Fruit fly (Drosophila melanogaster) whole organism: ENCODE measurements around the gene kst.

ENCODE experiments used
- CG8478 ChIP-seq: fragments of >200 bp; optimal IDR thresholded peaks from 2 replicates; lab custom pipeline; 2018; ENCODE audit warnings: inconsistent platforms
- Dll ChIP-seq: fragments of >200 bp; optimal IDR thresholded peaks from 2 replicates; lab custom pipeline; 2017
- EcR ChIP-seq, 2 experiments: fragments of >200 bp; optimal IDR thresholded peaks; 2 replicates each; lab custom pipeline; 2017; ENCODE audit warnings: missing biosample characterization in 2 of 2, missing genetic modification characterization in 2 of 2, missing genetic modification reagents in 2 of 2
- pan ChIP-seq: fragments of >200 bp; optimal IDR thresholded peaks from 2 replicates; lab custom pipeline; 2017
- psq ChIP-seq: fragments of >200 bp; optimal IDR thresholded peaks from 2 replicates; lab custom pipeline; 2017
- usp ChIP-seq: fragments of >200 bp; optimal IDR thresholded peaks from 2 replicates; lab custom pipeline; 2017; ENCODE audit warnings: missing biosample characterization, missing genetic modification characterization, mixed read lengths

dm6 chr3L:3301171-3301738 is 35.4 kb upstream of the kst start:
- TF ChIP-seq pan (no peak), usp (GFP tag; lab: Kevin White, UChicago) (no peak), psq (lab: Kevin White, UChicago) (no peak), EcR (GFP tag; optimal IDR thresholded peaks at IDR 0.05; lab: Kevin White, UChicago) (no peak), Dll (lab: Kevin White, UChicago) (no peak), CG8478 (lab: Kevin White, UChicago) (no peak)
